Worm (Caenorhabditis elegans) whole organism, late embryonic: ENCODE measurements around the gene vrp-1.

Source experiments
- C08G9.2 ChIP-seq: sonication (generic microtip); optimal IDR thresholded peaks from 2 replicates; lab custom pipeline; 2016; ENCODE audit warnings: mild to moderate bottlenecking, missing genetic modification characterization, moderate library complexity, missing compliant biosample characterization
- F13H6.1 ChIP-seq: sonication (generic microtip); optimal IDR thresholded peaks from 2 replicates; lab custom pipeline; 2016; ENCODE audit warnings: missing genetic modification characterization, missing compliant biosample characterization
- K02D7.2 ChIP-seq: sonication (generic microtip); optimal IDR thresholded peaks from 2 replicates; lab custom pipeline; 2017; ENCODE audit warnings: mild to moderate bottlenecking, missing genetic modification characterization, missing compliant biosample characterization
- K09A11.1 ChIP-seq: sonication (generic microtip); optimal IDR thresholded peaks from 2 replicates; lab custom pipeline; 2017; ENCODE audit warnings: antibody characterized with exemption, mild to moderate bottlenecking, missing genetic modification characterization, missing compliant biosample characterization; ENCODE audit not compliant: insufficient read depth
- T23F11.4 ChIP-seq: fragments of 200-800 bp; sonication (Bioruptor generic); optimal IDR thresholded peaks from 2 replicates; lab custom pipeline; 2018; ENCODE audit warnings: mild to moderate bottlenecking, missing genetic modification characterization, missing compliant biosample characterization
- ceh-18 ChIP-seq: sonication (generic microtip); optimal IDR thresholded peaks from 2 replicates; lab custom pipeline; 2016; ENCODE audit warnings: missing genetic modification characterization, missing compliant biosample characterization
- ceh-24 ChIP-seq: sonication (generic microtip); optimal IDR thresholded peaks from 2 replicates; lab custom pipeline; 2016; ENCODE audit warnings: mild to moderate bottlenecking, missing genetic modification characterization, missing compliant biosample characterization
- ceh-31 ChIP-seq: sonication (generic microtip); optimal IDR thresholded peaks from 2 replicates; lab custom pipeline; 2016; ENCODE audit warnings: missing genetic modification characterization, missing compliant biosample characterization
- ceh-34 ChIP-seq: sonication (generic microtip); optimal IDR thresholded peaks from 2 replicates; lab custom pipeline; 2016; ENCODE audit warnings: mild to moderate bottlenecking, missing genetic modification characterization, missing compliant biosample characterization
- ceh-45 ChIP-seq: fragments of 200-800 bp; sonication (Bioruptor generic); IDR thresholded peaks from 2 replicates; pipeline ENCODE4 v1.3.6; 2022; ENCODE audit warnings: missing genetic modification reagents, missing genetic modification characterization, missing compliant biosample characterization
- ceh-9 ChIP-seq: sonication (generic microtip); optimal IDR thresholded peaks from 2 replicates; lab custom pipeline; 2016; ENCODE audit warnings: mild to moderate bottlenecking, missing genetic modification characterization, inconsistent platforms, missing compliant biosample characterization
- dmd-4 ChIP-seq: sonication (generic microtip); optimal IDR thresholded peaks from 2 replicates; lab custom pipeline; 2016; ENCODE audit warnings: borderline replicate concordance, missing genetic modification characterization, missing compliant biosample characterization
- dve-1 ChIP-seq: sonication (generic microtip); optimal IDR thresholded peaks from 2 replicates; lab custom pipeline; 2017; ENCODE audit warnings: antibody characterized with exemption, mild to moderate bottlenecking, missing genetic modification characterization, missing compliant biosample characterization
- elt-2 ChIP-seq: sonication (generic microtip); optimal IDR thresholded peaks from 2 replicates; lab custom pipeline; 2016; ENCODE audit warnings: missing genetic modification reagents, missing genetic modification characterization, missing compliant biosample characterization
- eyg-1 ChIP-seq: sonication (generic microtip); optimal IDR thresholded peaks from 2 replicates; lab custom pipeline; 2016; ENCODE audit warnings: missing genotype, missing genetic modification characterization, missing compliant biosample characterization
- fkh-10 ChIP-seq: fragments of 150-350 bp; optimal IDR thresholded peaks from 2 replicates; lab custom pipeline; 2014; ENCODE audit warnings: missing biosample characterization, missing genetic modification reagents, missing genetic modification characterization
- gmeb-2 ChIP-seq: sonication (generic microtip); optimal IDR thresholded peaks from 2 replicates; lab custom pipeline; 2016; ENCODE audit warnings: missing genetic modification characterization, inconsistent platforms, missing compliant biosample characterization
- hlh-13 ChIP-seq: fragments of 200-800 bp; sonication (Bioruptor generic); optimal IDR thresholded peaks from 2 replicates; lab custom pipeline; 2018; ENCODE audit warnings: mild to moderate bottlenecking, missing genetic modification characterization, missing compliant biosample characterization
- hlh-30 ChIP-seq: sonication (generic microtip); optimal IDR thresholded peaks from 2 replicates; lab custom pipeline; 2017; ENCODE audit warnings: antibody characterized with exemption, missing genetic modification characterization, missing compliant biosample characterization; ENCODE audit not compliant: insufficient read depth
- madf-2 ChIP-seq: sonication (generic microtip); optimal IDR thresholded peaks from 2 replicates; lab custom pipeline; 2017; ENCODE audit warnings: missing genetic modification characterization, missing compliant biosample characterization
- mec-3 ChIP-seq: sonication (generic microtip); optimal IDR thresholded peaks from 2 replicates; lab custom pipeline; 2016; ENCODE audit warnings: borderline replicate concordance, missing genetic modification characterization, missing compliant biosample characterization
- nfya-1 ChIP-seq: sonication (generic microtip); optimal IDR thresholded peaks from 2 replicates; lab custom pipeline; 2017; ENCODE audit warnings: missing genetic modification characterization, mild to moderate bottlenecking, missing compliant biosample characterization, antibody characterized with exemption, moderate library complexity
- nhr-11 ChIP-seq: fragments of 150-350 bp; optimal IDR thresholded peaks from 2 replicates; lab custom pipeline; 2014; ENCODE audit warnings: missing biosample characterization, missing genetic modification characterization
- npax-4 ChIP-seq: sonication (generic microtip); optimal IDR thresholded peaks from 2 replicates; lab custom pipeline; 2016; ENCODE audit warnings: missing genetic modification characterization, missing compliant biosample characterization
- odd-2 ChIP-seq: sonication (generic microtip); optimal IDR thresholded peaks from 2 replicates; lab custom pipeline; 2017; ENCODE audit warnings: antibody characterized with exemption, mild to moderate bottlenecking, missing genetic modification characterization, missing compliant biosample characterization
- pag-3 ChIP-seq: sonication (generic microtip); optimal IDR thresholded peaks from 2 replicates; lab custom pipeline; 2016; ENCODE audit warnings: missing compliant biosample characterization, missing genetic modification characterization, borderline replicate concordance
- pax-1 ChIP-seq: fragments of 150-350 bp; optimal IDR thresholded peaks from 2 replicates; lab custom pipeline; 2014; ENCODE audit warnings: missing biosample characterization, missing genetic modification characterization
- pha-4 ChIP-seq: fragments of 150-350 bp; optimal IDR thresholded peaks from 2 replicates; lab custom pipeline; 2018; ENCODE audit warnings: missing biosample characterization, missing genetic modification reagents, missing genetic modification characterization
- pqm-1 ChIP-seq: sonication (generic microtip); optimal IDR thresholded peaks from 2 replicates; lab custom pipeline; 2016; ENCODE audit warnings: missing genetic modification characterization, missing compliant biosample characterization
- pros-1 ChIP-seq: fragments of 150-350 bp; optimal IDR thresholded peaks from 2 replicates; lab custom pipeline; 2014; ENCODE audit warnings: missing biosample characterization, missing genetic modification reagents, missing genetic modification characterization
- ref-2 ChIP-seq: sonication (generic microtip); optimal IDR thresholded peaks from 2 replicates; lab custom pipeline; 2016; ENCODE audit warnings: missing genetic modification characterization, missing compliant biosample characterization
- rnt-1 ChIP-seq: sonication (generic microtip); optimal IDR thresholded peaks from 2 replicates; lab custom pipeline; 2016; ENCODE audit warnings: missing genetic modification characterization, missing compliant biosample characterization
- sdc-2 ChIP-seq: sonication (generic microtip); optimal IDR thresholded peaks from 2 replicates; lab custom pipeline; 2016; ENCODE audit warnings: missing genotype, missing genetic modification characterization, missing compliant biosample characterization
- sox-2 ChIP-seq: fragments of 200-800 bp; sonication (Bioruptor generic); IDR thresholded peaks from 2 replicates; pipeline ENCODE4 v1.3.6; 2022; ENCODE audit warnings: missing genetic modification reagents, missing genetic modification characterization, missing compliant biosample characterization
- syd-9 ChIP-seq: sonication (generic microtip); optimal IDR thresholded peaks from 2 replicates; lab custom pipeline; 2016; ENCODE audit warnings: mild to moderate bottlenecking, missing genetic modification characterization, moderate library complexity, missing compliant biosample characterization
- tbx-2 ChIP-seq: sonication (generic microtip); optimal IDR thresholded peaks from 2 replicates; lab custom pipeline; 2016; ENCODE audit warnings: missing genetic modification characterization, missing compliant biosample characterization
- tbx-7 ChIP-seq: sonication (generic microtip); optimal IDR thresholded peaks from 2 replicates; lab custom pipeline; 2016; ENCODE audit warnings: missing genotype, missing genetic modification characterization, missing compliant biosample characterization
- ttx-3 ChIP-seq: sonication (generic microtip); optimal IDR thresholded peaks from 2 replicates; lab custom pipeline; 2016; ENCODE audit warnings: missing genetic modification reagents, missing genetic modification characterization, missing compliant biosample characterization
- unc-3 ChIP-seq, 2 experiments: fragments of 200-800 bp in 1 of 2; sonication (Bioruptor generic) in 1 of 2; sonication (generic microtip) in 1 of 2; conservative IDR thresholded peaks in 1 of 2; optimal IDR thresholded peaks in 1 of 2; 2 replicates each; pipeline versions ENCODE4 v1.3.6 to Lab custom; 2016 to 2022; ENCODE audit warnings: missing compliant biosample characterization in 2 of 2, missing genetic modification characterization in 2 of 2, missing genetic modification reagents in 1 of 2
- unc-42 ChIP-seq: sonication (generic microtip); optimal IDR thresholded peaks from 2 replicates; lab custom pipeline; 2016; ENCODE audit warnings: missing genotype, missing genetic modification characterization, missing compliant biosample characterization
- unc-55 ChIP-seq: sonication (generic microtip); optimal IDR thresholded peaks from 2 replicates; lab custom pipeline; 2017; ENCODE audit warnings: missing biosample characterization, missing genetic modification reagents, missing genetic modification characterization
- unc-86 ChIP-seq: sonication (generic microtip); optimal IDR thresholded peaks from 2 replicates; lab custom pipeline; 2016; ENCODE audit warnings: missing genetic modification characterization, missing compliant biosample characterization
- zip-5 ChIP-seq: sonication (generic microtip); optimal IDR thresholded peaks from 2 replicates; lab custom pipeline; 2016; ENCODE audit warnings: missing genetic modification characterization, missing compliant biosample characterization

Gene vrp-1

ce11 chrIV:3038740-3039139, 26.4 kb downstream of the vrp-1 start:
- no peak for TF ChIP-seq ceh-45 (GFP tag; lab: Robert Waterston, UW)
- no peak for TF ChIP-seq unc-86 (tag; lab: Kevin White, UChicago)
- no peak for TF ChIP-seq pqm-1 (tag; lab: Kevin White, UChicago)

- TF ChIP-seq hlh-30 (tag; lab: Kevin White, UChicago): no peak
- no peak for TF ChIP-seq pqm-1 (tag; lab: Kevin White, UChicago)
- no peak for TF ChIP-seq syd-9
- TF ChIP-seq pax-1 (tag; lab: Kevin White, UChicago): no peak
- TF ChIP-seq ceh-31 (tag; lab: Kevin White, UChicago): no peak
- TF ChIP-seq madf-2 (tag; lab: Kevin White, UChicago): no peak
- no peak for TF ChIP-seq ceh-34 (tag; lab: Kevin White, UChicago)
- no peak for TF ChIP-seq dmd-4 (tag; lab: Kevin White, UChicago)
- TF ChIP-seq nhr-11 (tag; lab: Kevin White, UChicago): no peak
- TF ChIP-seq F13H6.1 (tag; lab: Kevin White, UChicago): no peak
- no peak for TF ChIP-seq pha-4
- no peak for TF ChIP-seq ceh-24 (tag; lab: Kevin White, UChicago)
- no peak for TF ChIP-seq unc-42 (tag; lab: Kevin White, UChicago)
- no peak for TF ChIP-seq K09A11.1
- no peak for TF ChIP-seq fkh-10
- TF ChIP-seq pag-3 (tag; lab: Kevin White, UChicago): no peak
- TF ChIP-seq sox-2: no peak
- TF ChIP-seq, all 69 proteins: peak for 0
These were observed 31.8 kb downstream of the vrp-1 start for ce11 chrIV:3044158-3044557.

DNA sequence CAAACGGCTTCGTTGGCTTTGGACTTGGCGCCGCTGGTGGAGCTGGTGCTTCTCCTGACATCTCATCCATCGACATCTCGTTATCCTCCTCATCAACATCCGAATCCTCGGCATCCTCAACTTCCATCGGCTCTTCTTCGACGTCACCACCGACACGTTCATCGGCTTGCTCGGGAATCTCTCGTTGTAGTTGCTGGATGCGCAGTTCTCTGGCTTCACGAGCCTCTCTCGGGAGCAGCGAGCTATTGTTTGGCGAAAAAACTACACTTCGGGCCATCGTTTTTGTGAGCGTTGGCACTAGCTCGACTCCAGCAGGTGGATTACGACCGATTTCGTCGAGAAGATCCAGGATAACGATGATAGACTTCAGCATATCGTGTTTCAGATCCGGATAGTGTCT, 33.6 kb downstream of the vrp-1 start:
- TF ChIP-seq syd-9 (no peak), ttx-3 (no peak), ceh-18 (tag; lab: Kevin White, UChicago) (no peak), ref-2 (tag; lab: Kevin White, UChicago) (no peak), tbx-2 (tag; lab: Kevin White, UChicago) (no peak), sdc-2 (tag; lab: Kevin White, UChicago) (no peak), unc-3 (GFP tag; conservative IDR thresholded peaks at IDR 0.05; lab: Robert Waterston, UW) (no peak), unc-3 (tag; optimal IDR thresholded peaks at IDR 0.05; lab: Kevin White, UChicago) (no peak), K02D7.2 (tag; lab: Kevin White, UChicago) (no peak), fkh-10 (no peak), eyg-1 (tag; lab: Kevin White, UChicago) (no peak), T23F11.4 (GFP tag; lab: Kevin White, UChicago) (no peak)

DNA sequence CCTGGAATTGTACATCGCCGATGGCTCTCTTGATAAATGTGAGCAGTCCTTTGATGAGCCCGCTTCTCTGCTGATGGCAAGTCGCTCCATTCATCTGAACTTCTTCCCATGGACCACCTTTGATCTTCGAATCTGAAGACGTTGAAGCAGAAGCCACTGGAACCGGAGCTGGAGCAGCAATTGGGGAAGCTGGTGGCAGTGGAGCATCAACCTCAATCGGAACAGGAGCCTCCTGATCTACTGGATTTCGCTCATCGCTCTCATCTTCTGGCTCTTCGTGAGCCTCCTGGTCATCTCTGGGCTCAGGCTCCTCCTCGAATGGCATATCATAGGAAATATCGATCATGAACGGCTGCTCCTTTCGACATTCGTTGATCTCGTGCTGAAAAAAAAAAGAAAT, 34.5 kb downstream of the vrp-1 start:
- TF ChIP-seq zip-5 (tag; lab: Kevin White, UChicago) (no peak), dmd-4 (tag; lab: Kevin White, UChicago) (no peak), syd-9 (no peak), nfya-1 (tag; lab: Kevin White, UChicago) (no peak), elt-2 (tag; lab: Kevin White, UChicago) (no peak), odd-2 (tag; lab: Kevin White, UChicago) (no peak), tbx-7 (tag; lab: Kevin White, UChicago) (no peak), pros-1 (tag; lab: Kevin White, UChicago) (no peak), hlh-13 (GFP tag; lab: Kevin White, UChicago) (no peak), unc-55 (GFP tag; lab: Kevin White, UChicago) (no peak), ceh-9 (tag; lab: Kevin White, UChicago) (no peak), rnt-1 (no peak), C08G9.2 (tag; lab: Kevin White, UChicago) (no peak), hlh-30 (tag; lab: Kevin White, UChicago) (no peak), gmeb-2 (no peak), mec-3 (no peak), npax-4 (no peak), ttx-3 (no peak), dve-1 (no peak)
